Worm (Caenorhabditis elegans): ENCODE data around the gene oac-40.

DNA sequence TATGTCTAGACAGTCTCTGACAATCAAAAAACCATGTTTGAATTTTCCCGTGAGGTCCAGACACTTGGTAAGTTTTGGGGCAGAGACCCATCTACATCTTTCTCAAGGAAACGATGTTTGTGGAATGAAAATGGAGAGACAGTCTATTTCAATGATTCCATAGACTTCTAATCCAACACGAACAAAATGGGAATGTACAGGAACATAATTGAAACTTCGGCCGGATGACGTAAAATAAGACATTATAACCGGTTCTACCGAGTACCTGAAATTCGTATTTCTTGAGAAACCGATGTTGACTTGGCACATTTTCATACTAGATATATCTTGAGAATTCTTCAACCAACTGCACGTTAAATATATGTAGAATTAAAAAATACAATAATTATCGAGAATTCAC is 28.5 kb upstream of the oac-40 start, which contains the start of gene str-87:
- TF ChIP-seq elt-3 (tag; optimal IDR thresholded peaks at IDR 0.05) (no peak), peb-1 (tag; optimal IDR thresholded peaks at IDR 0.05) (no peak), nhr-12 (tag; optimal IDR thresholded peaks at IDR 0.05) (no peak), zag-1 (tag; optimal IDR thresholded peaks at IDR 0.05) (no peak), egl-27 (tag; optimal IDR thresholded peaks at IDR 0.05) (no peak), nhr-21 (tag; optimal IDR thresholded peaks at IDR 0.05) (no peak), unc-62 (GFP tag; optimal IDR thresholded peaks at IDR 0.05) (no peak), F13H6.1 (tag; optimal IDR thresholded peaks at IDR 0.05) (no peak), blmp-1 (tag; optimal IDR thresholded peaks at IDR 0.05; ENCODE audit: insufficient read depth) (no peak), R02D3.7 (tag; optimal IDR thresholded peaks at IDR 0.05) (no peak)
